Worm (Caenorhabditis elegans) whole organism, late embryonic: ENCODE results near the gene math-42.

Experiments used
- F13H6.1 ChIP-seq: sonication (generic microtip); optimal IDR thresholded peaks from 2 replicates; lab custom pipeline; 2016; ENCODE audit warnings: missing genetic modification characterization, missing compliant biosample characterization
- K02D7.2 ChIP-seq: sonication (generic microtip); optimal IDR thresholded peaks from 2 replicates; lab custom pipeline; 2017; ENCODE audit warnings: mild to moderate bottlenecking, missing genetic modification characterization, missing compliant biosample characterization
- K09A11.1 ChIP-seq: sonication (generic microtip); optimal IDR thresholded peaks from 2 replicates; lab custom pipeline; 2017; ENCODE audit warnings: antibody characterized with exemption, mild to moderate bottlenecking, missing genetic modification characterization, missing compliant biosample characterization; ENCODE audit not compliant: insufficient read depth
- T23F11.4 ChIP-seq: fragments of 200-800 bp; sonication (Bioruptor generic); optimal IDR thresholded peaks from 2 replicates; lab custom pipeline; 2018; ENCODE audit warnings: mild to moderate bottlenecking, missing genetic modification characterization, missing compliant biosample characterization
- ahr-1 ChIP-seq: sonication (generic microtip); optimal IDR thresholded peaks from 2 replicates; lab custom pipeline; 2016; ENCODE audit warnings: missing genetic modification characterization, missing compliant biosample characterization
- ama-1 ChIP-seq: fragments of 150-350 bp; optimal IDR thresholded peaks from 2 replicates; lab custom pipeline; 2014
- ceh-18 ChIP-seq: sonication (generic microtip); optimal IDR thresholded peaks from 2 replicates; lab custom pipeline; 2016; ENCODE audit warnings: missing genetic modification characterization, missing compliant biosample characterization
- ceh-2 ChIP-seq: sonication (generic microtip); optimal IDR thresholded peaks from 2 replicates; lab custom pipeline; 2016; ENCODE audit warnings: missing genotype, missing genetic modification characterization, missing compliant biosample characterization
- ceh-22 ChIP-seq: sonication (generic microtip); optimal IDR thresholded peaks from 2 replicates; lab custom pipeline; 2017; ENCODE audit warnings: missing biosample characterization, missing genetic modification characterization
- ceh-24 ChIP-seq: sonication (generic microtip); optimal IDR thresholded peaks from 2 replicates; lab custom pipeline; 2016; ENCODE audit warnings: mild to moderate bottlenecking, missing genetic modification characterization, missing compliant biosample characterization
- ceh-34 ChIP-seq: sonication (generic microtip); optimal IDR thresholded peaks from 2 replicates; lab custom pipeline; 2016; ENCODE audit warnings: mild to moderate bottlenecking, missing genetic modification characterization, missing compliant biosample characterization
- ceh-45 ChIP-seq: fragments of 200-800 bp; sonication (Bioruptor generic); IDR thresholded peaks from 2 replicates; pipeline ENCODE4 v1.3.6; 2022; ENCODE audit warnings: missing genetic modification reagents, missing genetic modification characterization, missing compliant biosample characterization
- ceh-6 ChIP-seq: fragments of 200-800 bp; sonication (Bioruptor generic); optimal IDR thresholded peaks from 2 replicates; lab custom pipeline; 2018; ENCODE audit warnings: mild to moderate bottlenecking, missing genetic modification characterization, missing compliant biosample characterization
- ceh-9 ChIP-seq: sonication (generic microtip); optimal IDR thresholded peaks from 2 replicates; lab custom pipeline; 2016; ENCODE audit warnings: mild to moderate bottlenecking, missing genetic modification characterization, inconsistent platforms, missing compliant biosample characterization
- che-1 ChIP-seq: sonication (generic microtip); optimal IDR thresholded peaks from 2 replicates; lab custom pipeline; 2016; ENCODE audit warnings: mild to moderate bottlenecking, missing genetic modification characterization, missing compliant biosample characterization
- elt-2 ChIP-seq: sonication (generic microtip); optimal IDR thresholded peaks from 2 replicates; lab custom pipeline; 2016; ENCODE audit warnings: missing genetic modification reagents, missing genetic modification characterization, missing compliant biosample characterization
- elt-4 ChIP-seq: sonication (generic microtip); optimal IDR thresholded peaks from 2 replicates; lab custom pipeline; 2016; ENCODE audit warnings: missing genetic modification characterization, missing compliant biosample characterization
- ets-4 ChIP-seq: sonication (generic microtip); optimal IDR thresholded peaks from 2 replicates; lab custom pipeline; 2016; ENCODE audit warnings: missing genetic modification characterization, missing compliant biosample characterization
- eyg-1 ChIP-seq: sonication (generic microtip); optimal IDR thresholded peaks from 2 replicates; lab custom pipeline; 2016; ENCODE audit warnings: missing genotype, missing genetic modification characterization, missing compliant biosample characterization
- fkh-6 ChIP-seq: sonication (generic microtip); optimal IDR thresholded peaks from 2 replicates; lab custom pipeline; 2016; ENCODE audit warnings: missing genetic modification characterization, missing compliant biosample characterization
- gmeb-2 ChIP-seq: sonication (generic microtip); optimal IDR thresholded peaks from 2 replicates; lab custom pipeline; 2016; ENCODE audit warnings: missing genetic modification characterization, inconsistent platforms, missing compliant biosample characterization
- hlh-13 ChIP-seq: fragments of 200-800 bp; sonication (Bioruptor generic); optimal IDR thresholded peaks from 2 replicates; lab custom pipeline; 2018; ENCODE audit warnings: mild to moderate bottlenecking, missing genetic modification characterization, missing compliant biosample characterization
- hlh-6 ChIP-seq: sonication (generic microtip); optimal IDR thresholded peaks from 2 replicates; lab custom pipeline; 2016; ENCODE audit warnings: missing genotype, missing genetic modification characterization, missing compliant biosample characterization
- hlh-8 ChIP-seq: sonication (generic microtip); optimal IDR thresholded peaks from 2 replicates; lab custom pipeline; 2016; ENCODE audit warnings: missing genotype, missing genetic modification characterization, missing compliant biosample characterization
- lim-6 ChIP-seq: sonication (generic microtip); optimal IDR thresholded peaks from 2 replicates; lab custom pipeline; 2016; ENCODE audit warnings: missing genetic modification characterization, missing compliant biosample characterization
- lin-11 ChIP-seq: fragments of 200-800 bp; sonication (Bioruptor generic); optimal IDR thresholded peaks from 2 replicates; lab custom pipeline; 2018; ENCODE audit warnings: mild to moderate bottlenecking, missing genetic modification characterization, missing compliant biosample characterization
- mec-3 ChIP-seq: sonication (generic microtip); optimal IDR thresholded peaks from 2 replicates; lab custom pipeline; 2016; ENCODE audit warnings: borderline replicate concordance, missing genetic modification characterization, missing compliant biosample characterization
- nhr-11 ChIP-seq: fragments of 150-350 bp; optimal IDR thresholded peaks from 2 replicates; lab custom pipeline; 2014; ENCODE audit warnings: missing biosample characterization, missing genetic modification characterization
- pat-9 ChIP-seq: fragments of 200-800 bp; sonication (Bioruptor generic); optimal IDR thresholded peaks from 2 replicates; lab custom pipeline; 2018; ENCODE audit warnings: mild to moderate bottlenecking, missing genetic modification characterization, moderate library complexity, missing compliant biosample characterization
- pax-1 ChIP-seq: fragments of 150-350 bp; optimal IDR thresholded peaks from 2 replicates; lab custom pipeline; 2014; ENCODE audit warnings: missing biosample characterization, missing genetic modification characterization
- pha-2 ChIP-seq: sonication (generic microtip); optimal IDR thresholded peaks from 2 replicates; lab custom pipeline; 2017; ENCODE audit warnings: mild to moderate bottlenecking, missing genetic modification characterization, missing compliant biosample characterization
- sdc-2 ChIP-seq: sonication (generic microtip); optimal IDR thresholded peaks from 2 replicates; lab custom pipeline; 2016; ENCODE audit warnings: missing genotype, missing genetic modification characterization, missing compliant biosample characterization
- tbx-2 ChIP-seq: sonication (generic microtip); optimal IDR thresholded peaks from 2 replicates; lab custom pipeline; 2016; ENCODE audit warnings: missing genetic modification characterization, missing compliant biosample characterization
- tbx-7 ChIP-seq: sonication (generic microtip); optimal IDR thresholded peaks from 2 replicates; lab custom pipeline; 2016; ENCODE audit warnings: missing genotype, missing genetic modification characterization, missing compliant biosample characterization
- unc-3 ChIP-seq, 2 experiments: fragments of 200-800 bp in 1 of 2; sonication (Bioruptor generic) in 1 of 2; sonication (generic microtip) in 1 of 2; conservative IDR thresholded peaks in 1 of 2; optimal IDR thresholded peaks in 1 of 2; 2 replicates each; pipeline versions ENCODE4 v1.3.6 to Lab custom; 2016 to 2022; ENCODE audit warnings: missing compliant biosample characterization in 2 of 2, missing genetic modification characterization in 2 of 2, missing genetic modification reagents in 1 of 2
- unc-55 ChIP-seq: sonication (generic microtip); optimal IDR thresholded peaks from 2 replicates; lab custom pipeline; 2017; ENCODE audit warnings: missing biosample characterization, missing genetic modification reagents, missing genetic modification characterization
- unc-86 ChIP-seq: sonication (generic microtip); optimal IDR thresholded peaks from 2 replicates; lab custom pipeline; 2016; ENCODE audit warnings: missing genetic modification characterization, missing compliant biosample characterization

math-42 gene

ce11 chrII:2108295-2108694, 8.6 kb downstream of the math-42 start, which contains the start of gene R52.4:
R52.4 (minus strand) TSS chrII:2108395.
- TF ChIP-seq ahr-1 (tag; lab: Kevin White, UChicago) = no peak
- no peak for TF ChIP-seq unc-86 (tag; lab: Kevin White, UChicago)
- no peak for TF ChIP-seq ceh-6
- no peak for TF ChIP-seq sdc-2
- TF ChIP-seq ceh-24 (tag; lab: Kevin White, UChicago) = no peak
- TF ChIP-seq, all 69 proteins: peak for 0

DNA sequence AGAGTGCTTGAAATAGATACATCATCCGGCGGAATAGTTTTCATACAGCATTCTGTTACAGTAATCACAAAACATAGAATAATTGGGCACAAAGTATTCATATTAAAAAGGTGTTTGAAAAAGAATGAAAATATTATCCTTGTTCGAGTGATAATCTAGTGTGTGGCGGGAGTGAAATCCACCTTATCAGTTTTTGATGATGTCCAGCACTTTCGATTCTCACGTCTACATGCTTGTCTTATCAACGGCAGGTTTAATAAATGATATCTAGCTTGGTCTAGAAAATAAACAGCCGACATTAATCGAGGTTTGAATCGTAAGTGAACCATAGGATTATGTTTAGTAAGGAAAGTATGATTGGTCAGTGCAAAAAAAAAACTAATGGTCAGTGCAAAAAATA, 10.2 kb downstream of the math-42 start, which contains the start of gene R52.5:
Gene R52.5, minus strand, starts transcription at position 101 of the 400 bp plus-strand sequence.
- TF ChIP-seq ceh-22 (tag; lab: Kevin White, UChicago) = no peak
- no peak for TF ChIP-seq hlh-13
- TF ChIP-seq F13H6.1 (tag; lab: Kevin White, UChicago) = no peak
- no peak for TF ChIP-seq gmeb-2 (tag; lab: Kevin White, UChicago)
- no peak for TF ChIP-seq ceh-45 (GFP tag; lab: Robert Waterston, UW)
- TF ChIP-seq tbx-2 = no peak
- TF ChIP-seq ceh-9 (tag; lab: Kevin White, UChicago) = no peak
- TF ChIP-seq ets-4 = no peak
- no peak for TF ChIP-seq hlh-8
- TF ChIP-seq pax-1 (tag; lab: Kevin White, UChicago) = no peak
- TF ChIP-seq K02D7.2 (tag; lab: Kevin White, UChicago) = no peak
- no peak for TF ChIP-seq ceh-34 (tag; lab: Kevin White, UChicago)
- TF ChIP-seq mec-3 (tag; lab: Kevin White, UChicago) = no peak
- no peak for TF ChIP-seq nhr-11 (tag; lab: Kevin White, UChicago)
- no peak for TF ChIP-seq unc-86 (tag; lab: Kevin White, UChicago)
- no peak for TF ChIP-seq tbx-7 (tag; lab: Kevin White, UChicago)
- no peak for TF ChIP-seq pha-2 (tag; lab: Kevin White, UChicago)

DNA sequence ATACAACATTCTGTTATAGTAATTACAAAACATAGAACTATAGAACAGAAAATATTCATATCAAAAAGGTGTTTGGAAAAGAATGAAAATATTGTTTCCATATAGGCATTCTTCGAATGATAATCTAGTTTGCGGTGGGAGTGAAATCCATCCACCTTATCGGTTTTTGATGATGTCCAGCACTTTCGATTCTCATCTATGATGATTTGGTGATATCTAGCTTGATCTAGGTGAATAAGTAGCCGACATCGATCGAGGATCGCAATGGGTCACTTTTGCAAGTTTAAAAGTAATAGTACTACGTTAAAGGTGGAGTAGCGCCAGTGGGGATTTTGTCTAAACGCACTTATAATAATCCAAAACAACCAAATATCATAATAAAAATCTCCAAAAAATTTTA, 13.2 kb downstream of the math-42 start, which contains the start of gene R52.6:
Gene R52.6, minus strand, starts transcription at position 101 of the 400 bp plus-strand sequence.
- no peak for TF ChIP-seq unc-3 (GFP tag; conservative IDR thresholded peaks at IDR 0.05; lab: Robert Waterston, UW)
- TF ChIP-seq unc-3 (tag; optimal IDR thresholded peaks at IDR 0.05; lab: Kevin White, UChicago) = no peak
- TF ChIP-seq mec-3 (tag; lab: Kevin White, UChicago) = no peak
- no peak for TF ChIP-seq eyg-1 (tag; lab: Kevin White, UChicago)
- TF ChIP-seq, all 69 proteins: peak for 0

- TF ChIP-seq unc-55 (GFP tag; lab: Kevin White, UChicago) = no peak
- no peak for TF ChIP-seq T23F11.4 (GFP tag; lab: Kevin White, UChicago)
- no peak for TF ChIP-seq pat-9 (tag; lab: Kevin White, UChicago)
- no peak for TF ChIP-seq elt-2 (tag; lab: Kevin White, UChicago)
- no peak for TF ChIP-seq ama-1 (lab: Kevin White, UChicago)
- no peak for TF ChIP-seq pha-2 (tag; lab: Kevin White, UChicago)
- TF ChIP-seq K09A11.1 = no peak
- TF ChIP-seq nhr-11 (tag; lab: Kevin White, UChicago) = no peak
- TF ChIP-seq elt-4 (tag; lab: Kevin White, UChicago) = no peak
- no peak for TF ChIP-seq ceh-2 (tag; lab: Kevin White, UChicago)
- no peak for TF ChIP-seq che-1 (tag; lab: Kevin White, UChicago)
- TF ChIP-seq fkh-6 (tag; lab: Kevin White, UChicago) = no peak
- no peak for TF ChIP-seq F13H6.1 (tag; lab: Kevin White, UChicago)
- no peak for TF ChIP-seq lin-11
- TF ChIP-seq ceh-24 (tag; lab: Kevin White, UChicago) = no peak
Observed at ce11 chrII:2114488-2114887, 14.8 kb downstream of the math-42 start.

ce11 chrII:2116794-2117193, 17.1 kb downstream of the math-42 start, which contains the start of gene srh-195:
srh-195 (minus strand) TSS chrII:2116894.
- TF ChIP-seq pax-1 (tag; lab: Kevin White, UChicago) (no peak), ama-1 (lab: Kevin White, UChicago) (no peak), mec-3 (tag; lab: Kevin White, UChicago) (no peak), hlh-6 (tag; lab: Kevin White, UChicago) (no peak), hlh-13 (no peak), ceh-18 (tag; lab: Kevin White, UChicago) (no peak), lim-6 (tag; lab: Kevin White, UChicago) (no peak), ets-4 (no peak)
